Worm (Caenorhabditis elegans): ENCODE measurements around the gene F26G1.1.

The F26G1.1 gene

DNA sequence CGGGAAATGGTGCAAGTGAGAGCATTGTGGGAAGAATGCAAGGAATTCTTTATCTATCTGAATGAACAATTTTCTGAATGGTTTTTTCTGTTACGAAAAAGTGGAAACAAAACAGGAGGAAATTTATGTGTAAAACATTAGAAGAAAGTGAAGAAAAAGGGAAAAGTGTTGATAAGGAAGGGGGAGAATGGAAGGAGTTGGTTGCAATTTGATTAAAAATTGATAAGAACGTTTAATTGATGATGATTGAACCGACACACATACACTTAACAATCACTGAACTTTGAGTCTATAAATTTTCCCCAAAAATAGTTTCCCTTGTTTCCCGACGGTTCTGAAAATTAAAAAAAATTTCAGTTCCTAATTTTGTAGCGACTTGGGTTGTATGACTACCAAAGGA is 11.5 kb downstream of the F26G1.1 start:
- no peak for TF ChIP-seq ceh-13 (GFP tag; optimal IDR thresholded peaks at IDR 0.05)
- no peak for TF ChIP-seq ets-7 (tag; optimal IDR thresholded peaks at IDR 0.05)
- no peak for TF ChIP-seq tbx-11 (GFP tag; IDR thresholded peaks at IDR 0.05)
- no peak for TF ChIP-seq ceh-36 (tag; optimal IDR thresholded peaks at IDR 0.05)
- TF ChIP-seq hmbx-1 (tag; optimal IDR thresholded peaks at IDR 0.05), result no peak
- no peak for TF ChIP-seq aly-1 (tag; optimal IDR thresholded peaks at IDR 0.05)
- TF ChIP-seq ama-1 (optimal IDR thresholded peaks at IDR 0.05), result no peak
- TF ChIP-seq tbx-37 (GFP tag; conservative IDR thresholded peaks at IDR 0.05), result no peak
- no peak for TF ChIP-seq tra-4 (tag; optimal IDR thresholded peaks at IDR 0.05)
- no peak for TF ChIP-seq sea-1 (GFP tag; conservative IDR thresholded peaks at IDR 0.05)
- TF ChIP-seq pes-1 (GFP tag; IDR thresholded peaks at IDR 0.05), result no peak
- TF ChIP-seq scrt-1 (GFP tag; IDR thresholded peaks at IDR 0.05), result no peak
- no peak for TF ChIP-seq F13C5.2 (tag; optimal IDR thresholded peaks at IDR 0.05)
- no peak for TF ChIP-seq hnd-1 (tag; optimal IDR thresholded peaks at IDR 0.05)
- TF ChIP-seq B0310.2 (tag; optimal IDR thresholded peaks at IDR 0.05), result no peak
- no peak for TF ChIP-seq flt-1 (GFP tag; IDR thresholded peaks at IDR 0.05)

ce11 chrII:4805799-4806198 is 14.4 kb downstream of the F26G1.1 start:
- no peak for TF ChIP-seq B0310.2 (tag; optimal IDR thresholded peaks at IDR 0.05)
- TF ChIP-seq ceh-13 (GFP tag; optimal IDR thresholded peaks at IDR 0.05), result no peak
- no peak for TF ChIP-seq hmbx-1 (tag; optimal IDR thresholded peaks at IDR 0.05)
- no peak for TF ChIP-seq ets-7 (tag; optimal IDR thresholded peaks at IDR 0.05)
- TF ChIP-seq pes-1 (GFP tag; IDR thresholded peaks at IDR 0.05), result no peak
- no peak for TF ChIP-seq tbx-11 (GFP tag; IDR thresholded peaks at IDR 0.05)
- TF ChIP-seq ama-1 (optimal IDR thresholded peaks at IDR 0.05), result no peak
- no peak for TF ChIP-seq hnd-1 (tag; optimal IDR thresholded peaks at IDR 0.05)
- no peak for TF ChIP-seq sea-1 (GFP tag; conservative IDR thresholded peaks at IDR 0.05)
- TF ChIP-seq hmg-4 (GFP tag; optimal IDR thresholded peaks at IDR 0.05), result no peak
- no peak for TF ChIP-seq flt-1 (GFP tag; IDR thresholded peaks at IDR 0.05)
- TF ChIP-seq tra-4 (tag; optimal IDR thresholded peaks at IDR 0.05), result no peak
- TF ChIP-seq aly-1 (tag; optimal IDR thresholded peaks at IDR 0.05), result no peak

- TF ChIP-seq F13C5.2 (tag; optimal IDR thresholded peaks at IDR 0.05) (no peak), tbx-37 (GFP tag; conservative IDR thresholded peaks at IDR 0.05) (no peak)
Observed at ce11 chrII:4806261-4806660, 14.8 kb downstream of the F26G1.1 start.

DNA sequence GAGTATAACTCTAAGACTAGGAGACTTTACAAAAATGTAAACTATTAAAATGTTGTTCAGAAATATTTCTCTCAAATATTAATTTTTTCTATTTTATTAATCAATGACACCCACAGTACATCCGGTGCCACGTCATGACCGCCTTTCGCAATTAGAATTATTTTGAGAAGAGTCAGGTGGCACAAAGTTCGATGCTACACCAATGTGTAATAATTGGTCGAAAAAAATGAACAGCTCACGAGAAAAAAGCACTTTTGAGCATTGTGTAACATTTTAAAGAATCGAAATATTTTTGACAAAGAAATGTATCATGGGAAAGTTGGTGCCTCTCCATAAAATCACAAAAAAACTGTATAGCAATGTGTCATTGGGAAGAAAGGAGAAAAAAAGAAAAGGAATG is 15.3 kb downstream of the F26G1.1 start:
- TF ChIP-seq hmg-4 (GFP tag; optimal IDR thresholded peaks at IDR 0.05) (no peak), ets-7 (tag; optimal IDR thresholded peaks at IDR 0.05) (no peak), pes-1 (GFP tag; IDR thresholded peaks at IDR 0.05) (no peak), tra-4 (tag; optimal IDR thresholded peaks at IDR 0.05) (no peak), hnd-1 (tag; optimal IDR thresholded peaks at IDR 0.05) (no peak), ama-1 (optimal IDR thresholded peaks at IDR 0.05) (no peak), sea-1 (GFP tag; conservative IDR thresholded peaks at IDR 0.05) (no peak), flt-1 (GFP tag; IDR thresholded peaks at IDR 0.05) (no peak)

DNA sequence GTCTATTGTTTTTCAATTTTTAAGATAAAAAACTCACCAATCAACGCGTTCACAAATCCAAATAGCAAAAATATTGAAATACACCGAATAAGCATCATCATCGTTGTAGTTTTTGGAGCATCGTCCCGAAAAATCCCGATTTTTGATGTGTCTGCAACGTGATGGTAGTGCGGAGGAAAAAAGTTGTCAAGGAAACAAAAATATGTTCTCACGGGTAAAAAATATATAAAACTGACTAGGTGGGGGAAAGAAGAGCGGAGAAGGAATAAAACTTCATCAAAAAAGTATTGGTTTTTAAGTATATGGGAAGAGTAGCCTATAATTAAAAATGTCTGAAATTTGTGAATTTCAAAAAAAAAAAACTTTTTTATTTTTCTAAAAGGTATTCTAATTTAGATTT is 20.6 kb downstream of the F26G1.1 start, which contains the start of gene rig-6:
Gene rig-6, minus strand, starts transcription at position 101 of the 400 bp plus-strand sequence.
- TF ChIP-seq scrt-1 (GFP tag; IDR thresholded peaks at IDR 0.05), result no peak
- no peak for TF ChIP-seq ama-1 (optimal IDR thresholded peaks at IDR 0.05)
- TF ChIP-seq tra-4 (tag; optimal IDR thresholded peaks at IDR 0.05), result no peak
- TF ChIP-seq pes-1 (GFP tag; IDR thresholded peaks at IDR 0.05), result no peak
- TF ChIP-seq ets-7 (tag; optimal IDR thresholded peaks at IDR 0.05), result no peak
- TF ChIP-seq aly-1 (tag; optimal IDR thresholded peaks at IDR 0.05), result no peak
- TF ChIP-seq sea-1 (GFP tag; conservative IDR thresholded peaks at IDR 0.05), result no peak
- TF ChIP-seq B0310.2 (tag; optimal IDR thresholded peaks at IDR 0.05), result no peak
- no peak for TF ChIP-seq hnd-1 (tag; optimal IDR thresholded peaks at IDR 0.05)

DNA sequence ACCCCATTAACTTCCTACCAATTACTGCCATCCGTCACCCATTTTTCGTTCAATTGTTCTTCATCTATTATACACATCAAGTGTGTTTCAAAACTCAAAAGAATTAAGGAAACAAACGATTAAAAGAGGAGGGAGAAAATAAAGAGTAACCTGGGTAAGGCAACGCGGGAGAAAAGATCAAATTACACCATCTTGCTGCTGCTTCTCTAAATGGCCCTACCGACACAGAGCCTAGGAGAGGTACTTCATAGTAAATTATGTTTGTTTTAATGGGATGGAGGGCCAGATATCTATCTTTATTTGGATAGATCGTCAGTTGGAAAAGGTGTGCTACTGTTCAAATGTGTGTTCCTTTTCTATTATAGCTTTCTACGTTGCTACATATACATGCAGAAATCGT is 23.9 kb downstream of the F26G1.1 start:
- no peak for TF ChIP-seq hmbx-1 (tag; optimal IDR thresholded peaks at IDR 0.05)
- TF ChIP-seq ama-1 (optimal IDR thresholded peaks at IDR 0.05), result no peak
- no peak for TF ChIP-seq tbx-11 (GFP tag; IDR thresholded peaks at IDR 0.05)
- no peak for TF ChIP-seq pes-1 (GFP tag; IDR thresholded peaks at IDR 0.05)
- TF ChIP-seq F13C5.2 (tag; optimal IDR thresholded peaks at IDR 0.05), result no peak
- TF ChIP-seq hmg-4 (GFP tag; optimal IDR thresholded peaks at IDR 0.05), result no peak
- TF ChIP-seq B0310.2 (tag; optimal IDR thresholded peaks at IDR 0.05), result no peak
- TF ChIP-seq sea-1 (GFP tag; conservative IDR thresholded peaks at IDR 0.05), result no peak
- no peak for TF ChIP-seq hnd-1 (tag; optimal IDR thresholded peaks at IDR 0.05)
- no peak for TF ChIP-seq flt-1 (GFP tag; IDR thresholded peaks at IDR 0.05)
- no peak for TF ChIP-seq tra-4 (tag; optimal IDR thresholded peaks at IDR 0.05)
- TF ChIP-seq ceh-13 (GFP tag; optimal IDR thresholded peaks at IDR 0.05), result no peak
- no peak for TF ChIP-seq ets-7 (tag; optimal IDR thresholded peaks at IDR 0.05)
- no peak for TF ChIP-seq tbx-37 (GFP tag; conservative IDR thresholded peaks at IDR 0.05)
- no peak for TF ChIP-seq scrt-1 (GFP tag; IDR thresholded peaks at IDR 0.05)
- no peak for TF ChIP-seq aly-1 (tag; optimal IDR thresholded peaks at IDR 0.05)
- TF ChIP-seq ceh-36 (tag; optimal IDR thresholded peaks at IDR 0.05), result no peak

ce11 chrII:4818780-4819179 is 27.4 kb downstream of the F26G1.1 start:
- no peak for TF ChIP-seq pes-1 (GFP tag; IDR thresholded peaks at IDR 0.05)
- no peak for TF ChIP-seq ets-7 (tag; optimal IDR thresholded peaks at IDR 0.05)
- TF ChIP-seq ceh-13 (GFP tag; optimal IDR thresholded peaks at IDR 0.05), result no peak
- TF ChIP-seq tbx-37 (GFP tag; conservative IDR thresholded peaks at IDR 0.05), result no peak
- TF ChIP-seq scrt-1 (GFP tag; IDR thresholded peaks at IDR 0.05), result no peak
- TF ChIP-seq ama-1 (optimal IDR thresholded peaks at IDR 0.05), result no peak
- no peak for TF ChIP-seq aly-1 (tag; optimal IDR thresholded peaks at IDR 0.05)
- no peak for TF ChIP-seq sea-1 (GFP tag; conservative IDR thresholded peaks at IDR 0.05)
- no peak for TF ChIP-seq hmg-4 (GFP tag; optimal IDR thresholded peaks at IDR 0.05)
- no peak for TF ChIP-seq tra-4 (tag; optimal IDR thresholded peaks at IDR 0.05)
- no peak for TF ChIP-seq hmbx-1 (tag; optimal IDR thresholded peaks at IDR 0.05)
- TF ChIP-seq F13C5.2 (tag; optimal IDR thresholded peaks at IDR 0.05), result no peak

DNA sequence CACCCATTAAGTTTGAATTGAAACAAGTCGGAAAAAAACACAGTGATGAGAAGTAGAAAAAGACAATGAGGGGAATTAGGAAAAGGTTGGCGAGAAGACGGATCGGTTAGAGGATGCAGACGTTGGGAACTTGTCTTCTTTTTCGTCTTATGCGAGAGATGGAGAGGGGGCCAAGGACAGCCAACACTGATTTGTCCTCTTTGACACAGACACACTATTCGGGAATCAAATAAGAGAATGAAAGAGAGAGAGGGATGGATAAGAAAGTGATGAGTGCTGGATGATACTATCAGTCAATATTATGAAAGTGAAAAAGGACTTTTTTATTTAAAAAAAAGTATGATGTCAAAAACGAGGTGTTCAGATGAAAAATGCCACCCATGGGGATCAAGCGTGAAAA is 30.3 kb downstream of the F26G1.1 start, which contains the start of gene lact-5:
Gene lact-5, minus strand, starts transcription at position 1 of the 400 bp plus-strand sequence.
- TF ChIP-seq tbx-11 (GFP tag; IDR thresholded peaks at IDR 0.05) (no peak), ceh-13 (GFP tag; optimal IDR thresholded peaks at IDR 0.05) (no peak), aly-1 (tag; optimal IDR thresholded peaks at IDR 0.05) (no peak), pes-1 (GFP tag; IDR thresholded peaks at IDR 0.05) (no peak), hmbx-1 (tag; optimal IDR thresholded peaks at IDR 0.05) (no peak), scrt-1 (GFP tag; IDR thresholded peaks at IDR 0.05) (no peak), ceh-36 (tag; optimal IDR thresholded peaks at IDR 0.05) (no peak), tbx-37 (GFP tag; conservative IDR thresholded peaks at IDR 0.05) (no peak)
